Fruit fly (Drosophila melanogaster): ENCODE measurements around the gene Rph.

The Rph gene

DNA sequence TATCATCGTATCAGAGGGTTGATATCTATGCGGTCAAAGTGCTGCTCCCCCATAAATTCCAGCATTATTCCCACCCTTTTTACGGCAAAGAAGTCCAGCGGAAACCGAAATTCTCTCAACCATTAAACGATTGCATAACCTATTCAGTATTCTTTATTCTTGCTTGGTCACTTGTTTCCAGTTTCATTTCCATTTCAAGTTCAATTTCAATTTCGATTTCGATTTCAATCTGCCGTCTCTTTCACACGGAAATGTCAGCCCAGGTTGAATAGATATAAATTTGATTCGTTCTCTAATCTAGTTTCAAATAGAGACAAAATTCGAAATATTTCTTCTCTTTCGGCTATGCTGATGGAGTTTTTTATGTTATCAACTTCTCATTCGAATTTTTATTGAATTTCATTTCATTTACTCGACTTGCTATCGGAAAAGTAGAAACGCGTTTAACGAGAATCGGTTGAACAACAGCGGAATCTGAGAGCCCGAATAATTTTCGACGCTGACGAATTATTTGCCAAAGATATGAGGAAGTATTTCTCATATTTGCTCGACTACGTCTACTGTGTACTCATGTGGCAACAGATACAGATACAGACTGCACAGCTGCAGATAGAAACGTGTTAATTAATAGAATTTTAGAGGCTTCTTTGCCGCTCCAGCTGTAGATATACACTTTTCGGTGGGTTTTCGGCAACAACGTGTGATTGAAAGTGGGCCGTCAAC lies 24.6 kb downstream of the Rph start (continued):
- no peak for TF ChIP-seq dmrt11E (tag; optimal IDR thresholded peaks at IDR 0.05)
- TF ChIP-seq CG12942 (GFP tag; optimal IDR thresholded peaks at IDR 0.05): no peak
- TF ChIP-seq CG11560 (tag; IDR thresholded peaks at IDR 0.05): no peak
- no peak for TF ChIP-seq bsh (GFP tag; optimal IDR thresholded peaks at IDR 0.05)
- TF ChIP-seq her (GFP tag; optimal IDR thresholded peaks at IDR 0.05): no peak
- no peak for TF ChIP-seq CG15696 (tag; optimal IDR thresholded peaks at IDR 0.05)
- TF ChIP-seq Meics (GFP tag; optimal IDR thresholded peaks at IDR 0.05): peak; percentile 24
- peak; percentile 78 for TF ChIP-seq Blimp-1 (GFP tag; optimal IDR thresholded peaks at IDR 0.05)
- TF ChIP-seq nerfin-2 (GFP tag; IDR thresholded peaks at IDR 0.05; ENCODE audit: partially characterized antibody): no peak
- no peak for TF ChIP-seq MBD-R2 (GFP tag; IDR thresholded peaks at IDR 0.05)
- no peak; the same call in 1 of the 2 replicates for TF ChIP-seq ranshi (GFP tag; IDR thresholded peaks at IDR 0.05)
- TF ChIP-seq lab (GFP tag; optimal IDR thresholded peaks at IDR 0.05): peak; percentile 44
- TF ChIP-seq slp2 (GFP tag; optimal IDR thresholded peaks at IDR 0.05): no peak
- TF ChIP-seq ttk (GFP tag; IDR thresholded peaks at IDR 0.05): no peak
- TF ChIP-seq Ssrp (tag; optimal IDR thresholded peaks at IDR 0.05): no peak
- no peak for TF ChIP-seq pan (optimal IDR thresholded peaks at IDR 0.05)
- TF ChIP-seq pan (GFP tag; optimal IDR thresholded peaks at IDR 0.05 in 1 of 2, IDR thresholded peaks at IDR 0.05 in 1 of 2): no peak
- TF ChIP-seq yki (optimal IDR thresholded peaks at IDR 0.05): no peak
- TF ChIP-seq CG13296 (GFP tag; optimal IDR thresholded peaks at IDR 0.05): peak; percentile 41
- TF ChIP-seq CG34224 (GFP tag; IDR thresholded peaks at IDR 0.05; ENCODE audit: partially characterized antibody): no peak
- TF ChIP-seq Neu2 (GFP tag; optimal IDR thresholded peaks at IDR 0.05; ENCODE audit: borderline replicate concordance): no peak
- no peak for TF ChIP-seq CG1792 (GFP tag; optimal IDR thresholded peaks at IDR 0.05)
- TF ChIP-seq stwl (tag; optimal IDR thresholded peaks at IDR 0.05): no peak
- no peak for TF ChIP-seq bigmax (GFP tag; optimal IDR thresholded peaks at IDR 0.05)
- no peak for TF ChIP-seq emc (GFP tag; optimal IDR thresholded peaks at IDR 0.05)
- TF ChIP-seq CG10543 (GFP tag; optimal IDR thresholded peaks at IDR 0.05): peak; percentile 37
- no peak for TF ChIP-seq Elba2 (GFP tag; optimal IDR thresholded peaks at IDR 0.05)
- peak; percentile 10 for TF ChIP-seq Hmr (GFP tag; optimal IDR thresholded peaks at IDR 0.05)
- no peak for TF ChIP-seq CG4424 (GFP tag; optimal IDR thresholded peaks at IDR 0.05)
- TF ChIP-seq trem (tag; optimal IDR thresholded peaks at IDR 0.05): no peak
- no peak for TF ChIP-seq esg (GFP tag; conservative IDR thresholded peaks at IDR 0.05)
- no peak for TF ChIP-seq Max (GFP tag; optimal IDR thresholded peaks at IDR 0.05)
- TF ChIP-seq fd102C (GFP tag; optimal IDR thresholded peaks at IDR 0.05): no peak
- TF ChIP-seq CG5245 (GFP tag; optimal IDR thresholded peaks at IDR 0.05): no peak
- TF ChIP-seq CG8089 (GFP tag; optimal IDR thresholded peaks at IDR 0.05): no peak
- TF ChIP-seq CG9437 (GFP tag; optimal IDR thresholded peaks at IDR 0.05): no peak
- no peak for TF ChIP-seq mld (GFP tag; IDR thresholded peaks at IDR 0.05; ENCODE audit: partially characterized antibody)
- no peak for TF ChIP-seq ro (GFP tag; IDR thresholded peaks at IDR 0.05)
- no peak for TF ChIP-seq Nf-YA (GFP tag; IDR thresholded peaks at IDR 0.05)
- no peak for TF ChIP-seq CG2199 (GFP tag; IDR thresholded peaks at IDR 0.05)
- TF ChIP-seq wor (GFP tag; IDR thresholded peaks at IDR 0.05): no peak
- TF ChIP-seq CG1024 (GFP tag; IDR thresholded peaks at IDR 0.05): no peak
- TF ChIP-seq CG14441 (GFP tag; IDR thresholded peaks at IDR 0.05): no peak
- peak; percentile 14 for TF ChIP-seq cwo (GFP tag; optimal IDR thresholded peaks at IDR 0.05)
- no peak for TF ChIP-seq repo (GFP tag; optimal IDR thresholded peaks at IDR 0.05)
- no peak for TF ChIP-seq CG17359 (tag; optimal IDR thresholded peaks at IDR 0.05)
- TF ChIP-seq caup (GFP tag; optimal IDR thresholded peaks at IDR 0.05; ENCODE audit: severe bottlenecking): peak; percentile 21
- no peak for TF ChIP-seq pum (GFP tag; optimal IDR thresholded peaks at IDR 0.05)
- no peak for TF ChIP-seq tio (GFP tag; optimal IDR thresholded peaks at IDR 0.05)
- no peak for TF ChIP-seq ara (GFP tag; IDR thresholded peaks at IDR 0.05)

Measured in whole organism, embryonic.